Worm (Caenorhabditis elegans): Measurements from ENCODE around the gene F10E7.6.

Gene F10E7.6

ce11 chrII:7103111-7103510, 9.8 kb upstream of the F10E7.6 start:
- no peak for TF ChIP-seq R02D3.7 (tag; optimal IDR thresholded peaks at IDR 0.05)
- TF ChIP-seq unc-55 (GFP tag; optimal IDR thresholded peaks at IDR 0.05) = no peak
- no peak for TF ChIP-seq lin-11 (tag; optimal IDR thresholded peaks at IDR 0.05)
- TF ChIP-seq ceh-82 (tag; optimal IDR thresholded peaks at IDR 0.05) = no peak
- TF ChIP-seq fos-1 (tag; optimal IDR thresholded peaks at IDR 0.05) = no peak
- no peak for TF ChIP-seq ztf-4 (tag; optimal IDR thresholded peaks at IDR 0.05)
- no peak for TF ChIP-seq nhr-12 (tag; optimal IDR thresholded peaks at IDR 0.05)

ce11 chrII:7104794-7105613, 7.9 kb upstream of the F10E7.6 start, which contains the start of the genes farl-11 and rpl-33:
farl-11 (minus strand) TSS chrII:7105035.
rpl-33 (plus strand) TSS chrII:7105563.
- TF ChIP-seq nhr-237 (tag; optimal IDR thresholded peaks at IDR 0.05) (peak; percentile 2), ZK546.5 (tag; optimal IDR thresholded peaks at IDR 0.05) (peak; percentile 95), nhr-23 (tag; optimal IDR thresholded peaks at IDR 0.05) (no peak), mdl-1 (tag; optimal IDR thresholded peaks at IDR 0.05) (no peak), elt-3 (tag; optimal IDR thresholded peaks at IDR 0.05) (no peak), R02D3.7 (tag; optimal IDR thresholded peaks at IDR 0.05) (no peak), fos-1 (tag; optimal IDR thresholded peaks at IDR 0.05) (peak; percentile 65), alr-1 (tag; optimal IDR thresholded peaks at IDR 0.05) (no peak), nhr-10 (tag; optimal IDR thresholded peaks at IDR 0.05) (no peak), sma-9 (GFP tag; optimal IDR thresholded peaks at IDR 0.05) (peak; percentile 77), sma-9 (tag; optimal IDR thresholded peaks at IDR 0.05) (no peak), blmp-1 (tag; optimal IDR thresholded peaks at IDR 0.05; ENCODE audit: insufficient read depth) (no peak), ztf-11 (tag; optimal IDR thresholded peaks at IDR 0.05) (no peak), C34F6.9 (tag; optimal IDR thresholded peaks at IDR 0.05) (peak; percentile 98), nhr-25 (tag; optimal IDR thresholded peaks at IDR 0.05) (peak; percentile 69), unc-62 (GFP tag; optimal IDR thresholded peaks at IDR 0.05) (no peak), ceh-16 (tag; optimal IDR thresholded peaks at IDR 0.05) (no peak), lin-11 (tag; optimal IDR thresholded peaks at IDR 0.05) (peak; percentile 59), nhr-21 (tag; optimal IDR thresholded peaks at IDR 0.05) (peak; percentile 70), lin-13 (GFP tag; optimal IDR thresholded peaks at IDR 0.05) (peak; percentile 76), aly-2 (tag; optimal IDR thresholded peaks at IDR 0.05) (no peak), unc-55 (GFP tag; optimal IDR thresholded peaks at IDR 0.05) (peak; percentile 98), gmeb-1 (tag; optimal IDR thresholded peaks at IDR 0.05) (peak; percentile 82), Y55F3AM.14 (GFP tag; optimal IDR thresholded peaks at IDR 0.05) (peak; percentile 25), sem-4 (tag; optimal IDR thresholded peaks at IDR 0.05) (peak; percentile 75), elt-1 (tag; optimal IDR thresholded peaks at IDR 0.05) (no peak), nhr-11 (tag; optimal IDR thresholded peaks at IDR 0.05) (no peak), peb-1 (tag; optimal IDR thresholded peaks at IDR 0.05) (no peak), lin-39 (tag; optimal IDR thresholded peaks at IDR 0.05) (no peak), crh-2 (tag; optimal IDR thresholded peaks at IDR 0.05) (peak; percentile 85), ztf-1 (GFP tag; conservative IDR thresholded peaks at IDR 0.05) (no peak), nhr-129 (tag; optimal IDR thresholded peaks at IDR 0.05) (peak; percentile 94), nhr-12 (tag; optimal IDR thresholded peaks at IDR 0.05) (no peak), dmd-4 (tag; optimal IDR thresholded peaks at IDR 0.05) (no peak), nhr-77 (tag; optimal IDR thresholded peaks at IDR 0.05) (no peak), skn-1 (tag; optimal IDR thresholded peaks at IDR 0.05) (no peak), F13H6.1 (tag; optimal IDR thresholded peaks at IDR 0.05) (peak; percentile 39), mbf-1 (tag; optimal IDR thresholded peaks at IDR 0.05) (no peak), zag-1 (tag; optimal IDR thresholded peaks at IDR 0.05) (peak; percentile 62), nhr-6 (tag; optimal IDR thresholded peaks at IDR 0.05) (peak; percentile 48), mab-5 (tag; optimal IDR thresholded peaks at IDR 0.05) (peak; percentile 11), ceh-82 (tag; optimal IDR thresholded peaks at IDR 0.05) (no peak), sma-3 (GFP tag; optimal IDR thresholded peaks at IDR 0.05) (peak; percentile 75), lsy-2 (tag; optimal IDR thresholded peaks at IDR 0.05) (peak; percentile 94 to 99), ama-1 (optimal IDR thresholded peaks at IDR 0.05) (peak; percentile 73), egl-27 (tag; optimal IDR thresholded peaks at IDR 0.05) (peak; percentile 21), snpc-4 (tag; optimal IDR thresholded peaks at IDR 0.05) (peak; percentile 51), ztf-4 (tag; optimal IDR thresholded peaks at IDR 0.05) (peak; percentile 83), unc-39 (tag; optimal IDR thresholded peaks at IDR 0.05) (no peak)

Measured in whole organism, L2 larva.